Worm (Caenorhabditis elegans): Measurements from ENCODE around the gene coh-4.

Gene coh-4

DNA sequence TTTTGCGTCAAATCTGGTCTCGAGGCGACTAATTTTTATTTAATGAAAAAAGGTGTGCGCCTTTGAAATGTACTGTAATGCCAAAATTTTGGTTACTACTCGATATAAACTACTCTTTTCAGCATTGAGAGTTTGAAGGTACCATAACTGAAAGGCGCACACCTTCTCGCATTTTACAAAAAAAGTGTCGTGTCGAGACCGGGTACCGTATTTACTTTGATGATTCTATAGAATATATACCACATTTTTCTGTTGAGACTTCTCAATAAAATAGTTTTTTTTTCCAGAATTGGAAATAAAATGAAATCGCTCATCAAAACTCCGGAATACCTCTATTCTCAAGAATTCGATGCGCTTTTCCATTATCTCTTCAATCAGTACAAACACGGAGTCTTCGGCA lies 12.5 kb downstream of the coh-4 start, which contains the start of gene Y45G5AM.4:
TSS of gene Y45G5AM.4 (plus strand) at position 301 of the 400 bp plus-strand sequence.
- TF ChIP-seq B0310.2 (tag; optimal IDR thresholded peaks at IDR 0.05), result no peak
- no peak for TF ChIP-seq scrt-1 (GFP tag; IDR thresholded peaks at IDR 0.05)
- TF ChIP-seq F13C5.2 (tag; optimal IDR thresholded peaks at IDR 0.05), result no peak
- no peak for TF ChIP-seq hmg-4 (GFP tag; optimal IDR thresholded peaks at IDR 0.05)
- no peak for TF ChIP-seq ama-1 (optimal IDR thresholded peaks at IDR 0.05)
- no peak for TF ChIP-seq aly-1 (tag; optimal IDR thresholded peaks at IDR 0.05)

DNA sequence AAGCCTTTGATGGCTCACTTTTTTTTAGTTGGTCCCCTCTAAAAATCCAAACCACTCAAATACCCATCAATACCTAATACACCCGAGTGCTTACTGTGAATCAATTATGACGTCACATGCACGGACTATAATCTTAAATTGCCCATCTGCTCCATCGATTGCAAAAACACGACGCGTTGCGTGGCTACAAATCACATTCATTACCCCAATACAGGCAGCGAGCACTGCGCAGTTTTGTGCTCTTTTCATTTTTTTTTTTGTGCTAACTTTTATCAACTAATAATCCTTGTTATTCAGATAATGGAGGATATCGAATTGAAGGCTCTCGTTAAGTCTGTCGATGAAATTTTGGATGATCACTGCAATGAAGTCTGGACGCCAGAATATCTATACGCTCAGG lies 15.4 kb downstream of the coh-4 start, which contains the start of gene Y45G5AM.5:
TSS of gene Y45G5AM.5 (plus strand) at position 301 of the 400 bp plus-strand sequence.
- no peak for TF ChIP-seq B0310.2 (tag; optimal IDR thresholded peaks at IDR 0.05)
- no peak for TF ChIP-seq ama-1 (optimal IDR thresholded peaks at IDR 0.05)
- no peak for TF ChIP-seq pes-1 (GFP tag; IDR thresholded peaks at IDR 0.05)
- no peak for TF ChIP-seq tbx-11 (GFP tag; IDR thresholded peaks at IDR 0.05)
- no peak for TF ChIP-seq flt-1 (GFP tag; IDR thresholded peaks at IDR 0.05)
- no peak for TF ChIP-seq ceh-13 (GFP tag; optimal IDR thresholded peaks at IDR 0.05)
- no peak for TF ChIP-seq aly-1 (tag; optimal IDR thresholded peaks at IDR 0.05)
- no peak for TF ChIP-seq sea-1 (GFP tag; conservative IDR thresholded peaks at IDR 0.05)
- no peak for TF ChIP-seq scrt-1 (GFP tag; IDR thresholded peaks at IDR 0.05)
- no peak for TF ChIP-seq hmbx-1 (tag; optimal IDR thresholded peaks at IDR 0.05)
- no peak for TF ChIP-seq ets-7 (tag; optimal IDR thresholded peaks at IDR 0.05)
- no peak for TF ChIP-seq tra-4 (tag; optimal IDR thresholded peaks at IDR 0.05)
- no peak for TF ChIP-seq F13C5.2 (tag; optimal IDR thresholded peaks at IDR 0.05)
- TF ChIP-seq hnd-1 (tag; optimal IDR thresholded peaks at IDR 0.05), result no peak
- TF ChIP-seq ceh-36 (tag; optimal IDR thresholded peaks at IDR 0.05), result no peak

DNA sequence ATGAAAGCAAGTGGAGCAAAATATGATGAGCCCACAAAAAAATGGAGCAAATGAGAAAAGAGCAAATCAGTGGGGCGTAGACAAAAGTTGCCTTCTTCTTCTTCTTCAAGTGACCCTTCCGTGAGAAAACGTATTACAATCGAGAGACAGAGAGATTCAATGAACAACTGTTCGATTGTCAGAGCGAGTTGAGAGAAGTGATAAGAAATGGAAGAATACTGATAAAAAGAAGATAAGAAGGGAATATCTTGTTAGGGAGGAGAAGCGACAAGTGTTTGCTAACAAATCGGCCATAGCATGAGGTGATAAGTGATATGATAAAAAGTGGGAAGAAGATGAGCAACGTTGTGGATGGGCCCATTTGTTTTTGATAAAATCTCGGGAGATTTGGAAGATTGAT lies 18.1 kb downstream of the coh-4 start:
- no peak for TF ChIP-seq sea-1 (GFP tag; conservative IDR thresholded peaks at IDR 0.05)
- no peak for TF ChIP-seq hmg-4 (GFP tag; optimal IDR thresholded peaks at IDR 0.05)
- no peak for TF ChIP-seq ama-1 (optimal IDR thresholded peaks at IDR 0.05)
- no peak for TF ChIP-seq pes-1 (GFP tag; IDR thresholded peaks at IDR 0.05)
- TF ChIP-seq flt-1 (GFP tag; IDR thresholded peaks at IDR 0.05), result no peak
- no peak for TF ChIP-seq scrt-1 (GFP tag; IDR thresholded peaks at IDR 0.05)
- no peak for TF ChIP-seq aly-1 (tag; optimal IDR thresholded peaks at IDR 0.05)

DNA sequence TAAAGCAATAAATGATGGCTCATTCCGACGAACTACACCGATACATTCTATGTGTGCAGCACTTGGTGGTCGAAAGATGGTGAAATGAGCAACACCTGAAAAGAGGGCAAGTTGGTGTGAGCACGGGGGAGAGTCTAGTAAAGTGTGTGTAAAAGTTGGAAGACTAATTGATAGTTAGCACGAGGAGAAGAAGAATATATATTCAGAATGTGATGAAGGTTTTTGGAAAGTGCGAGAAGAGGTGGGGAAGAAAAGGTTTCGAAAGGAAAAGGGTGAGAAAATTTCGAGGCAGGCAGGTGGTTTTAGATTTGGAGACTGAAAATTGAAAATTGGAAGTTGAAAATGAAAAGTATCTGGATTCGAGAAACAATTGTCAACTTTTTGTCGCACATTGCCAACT lies 23.2 kb downstream of the coh-4 start, which contains the start of gene Y45G5AM.6:
TSS of gene Y45G5AM.6 (minus strand) at position 101 of the 400 bp plus-strand sequence.
- TF ChIP-seq tra-4 (tag; optimal IDR thresholded peaks at IDR 0.05) (no peak), F13C5.2 (tag; optimal IDR thresholded peaks at IDR 0.05) (no peak), hmbx-1 (tag; optimal IDR thresholded peaks at IDR 0.05) (no peak), ama-1 (optimal IDR thresholded peaks at IDR 0.05) (no peak), B0310.2 (tag; optimal IDR thresholded peaks at IDR 0.05) (no peak), flt-1 (GFP tag; IDR thresholded peaks at IDR 0.05) (no peak)

DNA sequence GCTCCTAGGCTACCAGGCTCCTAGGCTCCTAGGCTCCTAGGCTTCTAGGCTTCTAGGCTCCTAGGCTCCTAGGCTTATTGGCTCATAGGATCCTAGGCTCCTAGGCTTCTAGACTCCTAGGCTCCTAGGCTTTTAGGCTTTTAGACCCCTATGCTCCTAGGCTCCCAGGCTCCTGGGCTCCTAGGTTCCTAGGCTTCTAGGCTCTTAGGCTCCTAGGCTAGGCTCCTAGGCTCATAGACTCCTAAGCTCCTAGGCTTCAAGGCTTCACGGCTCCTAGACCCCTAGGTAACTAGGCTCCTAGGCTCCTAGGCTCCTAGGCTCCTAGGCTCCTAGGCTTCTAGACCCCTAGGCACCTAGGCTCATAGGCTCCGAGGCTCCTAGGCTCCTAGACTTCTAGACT lies 24.0 kb downstream of the coh-4 start:
- TF ChIP-seq sea-1 (GFP tag; conservative IDR thresholded peaks at IDR 0.05), result no peak
- no peak for TF ChIP-seq ets-7 (tag; optimal IDR thresholded peaks at IDR 0.05)
- TF ChIP-seq ceh-13 (GFP tag; optimal IDR thresholded peaks at IDR 0.05), result no peak
- TF ChIP-seq tbx-11 (GFP tag; IDR thresholded peaks at IDR 0.05), result no peak
- no peak for TF ChIP-seq tra-4 (tag; optimal IDR thresholded peaks at IDR 0.05)
- TF ChIP-seq hmg-4 (GFP tag; optimal IDR thresholded peaks at IDR 0.05), result no peak
- no peak for TF ChIP-seq ceh-36 (tag; optimal IDR thresholded peaks at IDR 0.05)
- no peak for TF ChIP-seq aly-1 (tag; optimal IDR thresholded peaks at IDR 0.05)
- TF ChIP-seq flt-1 (GFP tag; IDR thresholded peaks at IDR 0.05), result no peak
- no peak for TF ChIP-seq ama-1 (optimal IDR thresholded peaks at IDR 0.05)
- TF ChIP-seq B0310.2 (tag; optimal IDR thresholded peaks at IDR 0.05), result no peak
- TF ChIP-seq hmbx-1 (tag; optimal IDR thresholded peaks at IDR 0.05), result no peak
- no peak; the same call in 1 of the 2 replicates for TF ChIP-seq pes-1 (GFP tag; IDR thresholded peaks at IDR 0.05)
- no peak for TF ChIP-seq hnd-1 (tag; optimal IDR thresholded peaks at IDR 0.05)
- TF ChIP-seq F13C5.2 (tag; optimal IDR thresholded peaks at IDR 0.05), result no peak
- no peak for TF ChIP-seq scrt-1 (GFP tag; IDR thresholded peaks at IDR 0.05)

DNA sequence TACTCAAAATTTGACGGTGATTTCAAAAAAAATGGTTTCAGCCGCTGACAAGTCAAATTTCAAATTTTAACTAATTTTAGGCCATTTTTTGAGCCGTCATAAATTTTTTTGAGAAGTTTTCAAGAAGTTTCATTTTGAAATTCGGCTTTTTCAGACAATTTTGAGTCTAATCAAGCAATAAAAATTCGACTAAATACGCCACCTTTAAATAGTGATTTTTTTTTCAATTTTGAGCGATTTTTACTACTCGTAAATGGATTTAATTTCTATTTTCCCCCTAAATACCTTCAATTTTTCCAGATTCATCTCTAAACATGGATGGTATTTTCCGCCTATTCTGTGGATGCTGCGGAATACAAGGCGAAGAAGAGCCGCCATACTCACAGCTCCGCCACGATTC lies 31.2 kb downstream of the coh-4 start, which contains the start of gene Y45G5AL.1:
TSS of gene Y45G5AL.1 (plus strand) at position 301 of the 400 bp plus-strand sequence.
- TF ChIP-seq tbx-37 (GFP tag; conservative IDR thresholded peaks at IDR 0.05) (no peak), tbx-11 (GFP tag; IDR thresholded peaks at IDR 0.05) (no peak), sea-1 (GFP tag; conservative IDR thresholded peaks at IDR 0.05) (no peak)

DNA sequence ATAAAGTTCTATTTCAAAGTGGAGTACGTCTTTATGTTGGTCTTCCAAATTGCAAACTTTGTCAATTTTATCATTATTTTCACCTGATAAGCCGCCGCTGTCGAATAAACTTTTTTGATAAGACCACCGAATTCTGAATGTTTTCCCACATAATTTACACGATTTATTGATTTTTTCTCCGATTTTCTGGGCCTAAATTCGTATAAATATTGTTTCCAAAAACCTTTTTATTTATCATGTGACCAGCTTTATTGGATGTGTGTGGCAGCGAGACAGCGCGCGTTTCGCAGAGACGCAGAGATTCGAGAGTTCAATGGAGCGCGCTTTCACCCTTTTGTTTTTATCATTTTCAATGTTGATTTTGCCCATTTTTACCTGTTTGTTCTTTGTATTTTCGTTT lies 32.4 kb downstream of the coh-4 start:
- TF ChIP-seq tbx-37 (GFP tag; conservative IDR thresholded peaks at IDR 0.05), result no peak
- no peak for TF ChIP-seq ceh-36 (tag; optimal IDR thresholded peaks at IDR 0.05)
- TF ChIP-seq B0310.2 (tag; optimal IDR thresholded peaks at IDR 0.05), result no peak
- TF ChIP-seq ama-1 (optimal IDR thresholded peaks at IDR 0.05), result no peak
- no peak for TF ChIP-seq pes-1 (GFP tag; IDR thresholded peaks at IDR 0.05)
- TF ChIP-seq hmbx-1 (tag; optimal IDR thresholded peaks at IDR 0.05), result no peak
- no peak for TF ChIP-seq F13C5.2 (tag; optimal IDR thresholded peaks at IDR 0.05)
- no peak for TF ChIP-seq tbx-11 (GFP tag; IDR thresholded peaks at IDR 0.05)
- no peak for TF ChIP-seq tra-4 (tag; optimal IDR thresholded peaks at IDR 0.05)
- TF ChIP-seq hmg-4 (GFP tag; optimal IDR thresholded peaks at IDR 0.05), result no peak
- TF ChIP-seq ceh-13 (GFP tag; optimal IDR thresholded peaks at IDR 0.05), result no peak
- TF ChIP-seq ets-7 (tag; optimal IDR thresholded peaks at IDR 0.05), result no peak

DNA sequence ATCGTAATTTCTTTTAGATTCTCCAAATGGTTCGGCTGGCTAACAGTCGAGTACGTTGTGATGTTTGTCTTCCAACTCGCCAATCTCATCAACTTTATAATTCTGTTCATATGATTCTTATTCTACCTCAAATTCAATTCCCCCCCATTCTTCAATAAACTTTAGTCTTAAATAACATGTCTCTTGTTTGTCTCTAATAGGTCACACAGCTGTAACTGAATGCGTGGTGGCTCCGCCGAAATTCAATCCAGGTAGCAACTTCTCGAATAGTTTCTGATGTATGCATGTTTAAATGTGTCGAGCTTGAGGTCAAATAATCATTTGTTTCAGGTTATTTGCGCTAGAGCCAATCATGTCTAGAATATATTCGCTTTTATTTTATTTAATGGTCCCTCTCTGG lies 36.8 kb downstream of the coh-4 start, which contains the start of gene lgc-29:
TSS of gene lgc-29 (plus strand) at position 301 of the 400 bp plus-strand sequence.
- TF ChIP-seq hmg-4 (GFP tag; optimal IDR thresholded peaks at IDR 0.05) (no peak), tra-4 (tag; optimal IDR thresholded peaks at IDR 0.05) (no peak), ets-7 (tag; optimal IDR thresholded peaks at IDR 0.05) (no peak), F13C5.2 (tag; optimal IDR thresholded peaks at IDR 0.05) (no peak), ama-1 (optimal IDR thresholded peaks at IDR 0.05) (no peak), scrt-1 (GFP tag; IDR thresholded peaks at IDR 0.05) (no peak), hnd-1 (tag; optimal IDR thresholded peaks at IDR 0.05) (no peak), tbx-37 (GFP tag; conservative IDR thresholded peaks at IDR 0.05) (no peak), aly-1 (tag; optimal IDR thresholded peaks at IDR 0.05) (no peak), flt-1 (GFP tag; IDR thresholded peaks at IDR 0.05) (no peak), tbx-11 (GFP tag; IDR thresholded peaks at IDR 0.05) (no peak), B0310.2 (tag; optimal IDR thresholded peaks at IDR 0.05) (no peak), sea-1 (GFP tag; conservative IDR thresholded peaks at IDR 0.05) (no peak), ceh-13 (GFP tag; optimal IDR thresholded peaks at IDR 0.05) (no peak), pes-1 (GFP tag; IDR thresholded peaks at IDR 0.05) (no peak), ceh-36 (tag; optimal IDR thresholded peaks at IDR 0.05) (no peak), hmbx-1 (tag; optimal IDR thresholded peaks at IDR 0.05) (no peak)

Data from whole organism, early embryonic.